Fruit fly (Drosophila melanogaster): ENCODE data around the gene Mlc1.

dm6 chr3R:27660127-27660579 is at the start of gene Mlc1:
- no peak for TF ChIP-seq br (GFP tag; optimal IDR thresholded peaks at IDR 0.05)
- TF ChIP-seq CG9705 (GFP tag; optimal IDR thresholded peaks at IDR 0.05), result no peak
- no peak for TF ChIP-seq fru (GFP tag; optimal IDR thresholded peaks at IDR 0.05)
- TF ChIP-seq Mio (GFP tag; optimal IDR thresholded peaks at IDR 0.05), result no peak
- TF ChIP-seq lola (GFP tag; optimal IDR thresholded peaks at IDR 0.05), result no peak
- TF ChIP-seq Dif (GFP tag; optimal IDR thresholded peaks at IDR 0.05; ENCODE audit: partially characterized antibody), result no peak

Measured in whole organism, wandering third instar larva.